Worm (Caenorhabditis elegans) whole organism, L1 larva: ENCODE measurements around the gene gcy-5.
A peak's percentile ranks its signal among the peaks of the same experiment; 100 is the strongest.

Source experiments
- C04F5.9 ChIP-seq: sonication (generic microtip); optimal IDR thresholded peaks from 2 replicates; lab custom pipeline; 2016; ENCODE audit warnings: missing genetic modification characterization, missing compliant biosample characterization
- Y116A8C.19 ChIP-seq: sonication (generic microtip); optimal IDR thresholded peaks from 2 replicates; lab custom pipeline; 2016; ENCODE audit warnings: missing compliant biosample characterization, missing genetic modification characterization, borderline replicate concordance
- aha-1 ChIP-seq: fragments of 150-350 bp; optimal IDR thresholded peaks from 2 replicates; lab custom pipeline; 2014; ENCODE audit warnings: missing biosample characterization, missing genetic modification characterization
- alr-1 ChIP-seq: fragments of 200-800 bp; sonication (Bioruptor generic); optimal IDR thresholded peaks from 2 replicates; lab custom pipeline; 2018; ENCODE audit warnings: borderline replicate concordance, mild to moderate bottlenecking, missing genetic modification characterization, missing compliant biosample characterization
- aly-2 ChIP-seq: fragments of 150-350 bp; optimal IDR thresholded peaks from 2 replicates; lab custom pipeline; 2014; ENCODE audit warnings: missing biosample characterization, missing genetic modification characterization
- ama-1 ChIP-seq: fragments of 150-350 bp; optimal IDR thresholded peaks from 2 replicates; lab custom pipeline; 2014
- ceh-63 ChIP-seq: fragments of 200-800 bp; sonication (Bioruptor generic); optimal IDR thresholded peaks from 2 replicates; lab custom pipeline; 2018; ENCODE audit warnings: mild to moderate bottlenecking, missing genetic modification characterization, missing compliant biosample characterization
- ceh-82 ChIP-seq, 3 experiments: fragments of 150-350 bp in 1 of 3; sonication (generic microtip) in 2 of 3; optimal IDR thresholded peaks; 2 replicates each; lab custom pipeline; 2014 to 2017; ENCODE audit warnings: missing biosample characterization in 3 of 3, missing genetic modification characterization in 3 of 3
- dpl-1 ChIP-seq, 3 experiments: fragments of 150-350 bp in 2 of 3; sonication (generic microtip) in 1 of 3; optimal IDR thresholded peaks; 2 replicates each; lab custom pipeline; 2014 to 2017; ENCODE audit warnings: missing biosample characterization in 3 of 3, missing genetic modification characterization in 3 of 3, missing genetic modification reagents in 3 of 3
- dsc-1 ChIP-seq: sonication (generic microtip); optimal IDR thresholded peaks from 2 replicates; lab custom pipeline; 2016; ENCODE audit warnings: mild to moderate bottlenecking, missing genetic modification characterization, missing compliant biosample characterization
- efl-1 ChIP-seq, 4 experiments: fragments of 150-350 bp; optimal IDR thresholded peaks in 3 of 4; peaks in 1 of 4; 1 replicate in 1 of 4; 2 replicates in 3 of 4; lab custom pipeline; 2014; ENCODE audit warnings: missing biosample characterization in 2 of 4, missing genetic modification characterization in 2 of 4, missing genetic modification reagents in 2 of 4
- efl-3 ChIP-seq: fragments of 200-800 bp; sonication (Bioruptor generic); optimal IDR thresholded peaks from 2 replicates; lab custom pipeline; 2018; ENCODE audit warnings: mild to moderate bottlenecking, missing genetic modification characterization, missing compliant biosample characterization
- egl-13 ChIP-seq: sonication (generic microtip); optimal IDR thresholded peaks from 2 replicates; lab custom pipeline; 2016; ENCODE audit warnings: missing genotype, missing genetic modification reagents, missing genetic modification characterization, missing compliant biosample characterization
- egl-27 ChIP-seq, 2 experiments: fragments of 150-350 bp in 1 of 2; sonication (generic microtip); optimal IDR thresholded peaks; 3 replicates each; lab custom pipeline; 2017 to 2018; ENCODE audit warnings: missing biosample characterization in 2 of 2, missing genetic modification characterization in 2 of 2, missing genetic modification reagents in 2 of 2
- elt-3 ChIP-seq, 6 experiments: fragments of 150-350 bp in 1 of 6; sonication (generic microtip); optimal IDR thresholded peaks; 2 replicates each; lab custom pipeline; 2017 to 2018; ENCODE audit warnings: missing biosample characterization in 6 of 6, missing genetic modification characterization in 6 of 6, inconsistent platforms in 1 of 6
- fkh-4 ChIP-seq: sonication (generic microtip); optimal IDR thresholded peaks from 2 replicates; lab custom pipeline; 2016; ENCODE audit warnings: missing compliant biosample characterization, missing genetic modification characterization, borderline replicate concordance
- fkh-8 ChIP-seq: sonication (generic microtip); optimal IDR thresholded peaks from 2 replicates; lab custom pipeline; 2016; ENCODE audit warnings: mild to moderate bottlenecking, missing genetic modification characterization, missing compliant biosample characterization
- fos-1 ChIP-seq: fragments of 150-350 bp; optimal IDR thresholded peaks from 2 replicates; lab custom pipeline; 2014; ENCODE audit warnings: missing biosample characterization, missing genetic modification characterization
- grh-1 ChIP-seq: fragments of 200-800 bp; sonication (Bioruptor generic); IDR thresholded peaks from 2 replicates; pipeline ENCODE4 v1.3.6; 2022; ENCODE audit warnings: missing genetic modification reagents, missing genetic modification characterization, missing compliant biosample characterization
- hlh-4 ChIP-seq: sonication (generic microtip); optimal IDR thresholded peaks from 2 replicates; lab custom pipeline; 2016; ENCODE audit warnings: mild to moderate bottlenecking, missing genetic modification characterization, missing compliant biosample characterization
- isw-1 ChIP-seq: fragments of 200-800 bp; sonication (Bioruptor generic); IDR thresholded peaks from 2 replicates; pipeline ENCODE4 v1.3.6; 2022; ENCODE audit warnings: missing genetic modification characterization, missing compliant biosample characterization
- jun-1 ChIP-seq: fragments of 150-350 bp; optimal IDR thresholded peaks from 2 replicates; lab custom pipeline; 2014; ENCODE audit warnings: missing biosample characterization, missing genetic modification reagents, missing genetic modification characterization
- lin-15B ChIP-seq: fragments of 150-350 bp; sonication (generic microtip); optimal IDR thresholded peaks from 3 replicates; lab custom pipeline; 2014; ENCODE audit warnings: missing biosample characterization, missing genetic modification characterization
- lin-35 ChIP-seq, 2 experiments: fragments of 150-350 bp; optimal IDR thresholded peaks; 2 replicates each; lab custom pipeline; 2014; ENCODE audit warnings: missing biosample characterization in 2 of 2, missing genetic modification characterization in 2 of 2, missing genetic modification reagents in 2 of 2
- lin-39 ChIP-seq: fragments of 150-350 bp; optimal IDR thresholded peaks from 2 replicates; lab custom pipeline; 2014; ENCODE audit warnings: missing biosample characterization, missing genetic modification reagents, missing genetic modification characterization
- lir-3 ChIP-seq: sonication (generic microtip); optimal IDR thresholded peaks from 2 replicates; lab custom pipeline; 2016; ENCODE audit warnings: mild to moderate bottlenecking, missing genetic modification characterization, moderate library complexity, missing compliant biosample characterization; ENCODE audit not compliant: poor library complexity
- mab-9 ChIP-seq: fragments of 200-800 bp; sonication (Bioruptor generic); IDR thresholded peaks from 2 replicates; pipeline ENCODE4 v1.3.6; 2022; ENCODE audit warnings: missing genetic modification reagents, missing genetic modification characterization, missing compliant biosample characterization
- mef-2 ChIP-seq: fragments of 150-350 bp; optimal IDR thresholded peaks from 2 replicates; lab custom pipeline; 2014; ENCODE audit warnings: missing biosample characterization, missing genetic modification characterization
- mep-1 ChIP-seq: fragments of 150-350 bp; optimal IDR thresholded peaks from 2 replicates; lab custom pipeline; 2014; ENCODE audit warnings: missing biosample characterization, missing genetic modification characterization
- nhr-12 ChIP-seq: sonication (generic microtip); optimal IDR thresholded peaks from 2 replicates; lab custom pipeline; 2017; ENCODE audit warnings: missing biosample characterization, missing genetic modification characterization
- nhr-20 ChIP-seq: sonication (generic microtip); optimal IDR thresholded peaks from 2 replicates; lab custom pipeline; 2016; ENCODE audit warnings: mild to moderate bottlenecking, missing genetic modification characterization, missing compliant biosample characterization
- nhr-237 ChIP-seq: fragments of 150-350 bp; optimal IDR thresholded peaks from 2 replicates; lab custom pipeline; 2014; ENCODE audit warnings: missing biosample characterization, missing genetic modification characterization
- nhr-28 ChIP-seq: fragments of 150-350 bp; optimal IDR thresholded peaks from 2 replicates; lab custom pipeline; 2014; ENCODE audit warnings: missing biosample characterization, missing genetic modification characterization
- nhr-71 ChIP-seq: sonication (generic microtip); optimal IDR thresholded peaks from 2 replicates; lab custom pipeline; 2016; ENCODE audit warnings: mild to moderate bottlenecking, missing genetic modification characterization, moderate library complexity, missing compliant biosample characterization
- nhr-84 ChIP-seq: sonication (generic microtip); optimal IDR thresholded peaks from 2 replicates; lab custom pipeline; 2017; ENCODE audit warnings: missing biosample characterization, missing genetic modification characterization
- pax-3 ChIP-seq: fragments of 200-800 bp; sonication (Bioruptor generic); optimal IDR thresholded peaks from 2 replicates; lab custom pipeline; 2018; ENCODE audit warnings: mild to moderate bottlenecking, missing genetic modification characterization, moderate library complexity, missing compliant biosample characterization
- pqm-1 ChIP-seq: sonication (generic microtip); optimal IDR thresholded peaks from 3 replicates; lab custom pipeline; 2017; ENCODE audit warnings: missing biosample characterization, missing genetic modification characterization
- rnt-1 ChIP-seq: sonication (generic microtip); optimal IDR thresholded peaks from 2 replicates; lab custom pipeline; 2016; ENCODE audit warnings: mild to moderate bottlenecking, missing genetic modification characterization, moderate library complexity, missing compliant biosample characterization
- sptf-1 ChIP-seq: fragments of 150-350 bp; optimal IDR thresholded peaks from 2 replicates; lab custom pipeline; 2014; ENCODE audit warnings: missing biosample characterization, missing genetic modification characterization
- swsn-7 ChIP-seq: sonication (generic microtip); optimal IDR thresholded peaks from 2 replicates; lab custom pipeline; 2016; ENCODE audit warnings: missing genetic modification characterization, missing compliant biosample characterization
- tlp-1 ChIP-seq: fragments of 150-350 bp; optimal IDR thresholded peaks from 2 replicates; lab custom pipeline; 2014; ENCODE audit warnings: missing biosample characterization, missing genetic modification characterization
- unc-130 ChIP-seq: fragments of 150-350 bp; optimal IDR thresholded peaks from 2 replicates; lab custom pipeline; 2017; ENCODE audit warnings: missing biosample characterization, missing genetic modification characterization, inconsistent platforms
- unc-30 ChIP-seq: sonication (generic microtip); optimal IDR thresholded peaks from 2 replicates; lab custom pipeline; 2017; ENCODE audit warnings: missing biosample characterization, missing genetic modification characterization
- unc-86 ChIP-seq: sonication (generic microtip); optimal IDR thresholded peaks from 2 replicates; lab custom pipeline; 2016; ENCODE audit warnings: missing genetic modification characterization, missing compliant biosample characterization
- xbp-1 ChIP-seq: sonication (generic microtip); optimal IDR thresholded peaks from 2 replicates; lab custom pipeline; 2016; ENCODE audit warnings: missing genetic modification characterization, missing compliant biosample characterization
- zag-1 ChIP-seq: fragments of 150-350 bp; optimal IDR thresholded peaks from 2 replicates; lab custom pipeline; 2014; ENCODE audit warnings: missing biosample characterization, missing genetic modification characterization
- zip-4 ChIP-seq: fragments of 200-800 bp; sonication (Bioruptor generic); optimal IDR thresholded peaks from 2 replicates; lab custom pipeline; 2018; ENCODE audit warnings: mild to moderate bottlenecking, missing genetic modification characterization, moderate library complexity, missing compliant biosample characterization

The gcy-5 gene

DNA sequence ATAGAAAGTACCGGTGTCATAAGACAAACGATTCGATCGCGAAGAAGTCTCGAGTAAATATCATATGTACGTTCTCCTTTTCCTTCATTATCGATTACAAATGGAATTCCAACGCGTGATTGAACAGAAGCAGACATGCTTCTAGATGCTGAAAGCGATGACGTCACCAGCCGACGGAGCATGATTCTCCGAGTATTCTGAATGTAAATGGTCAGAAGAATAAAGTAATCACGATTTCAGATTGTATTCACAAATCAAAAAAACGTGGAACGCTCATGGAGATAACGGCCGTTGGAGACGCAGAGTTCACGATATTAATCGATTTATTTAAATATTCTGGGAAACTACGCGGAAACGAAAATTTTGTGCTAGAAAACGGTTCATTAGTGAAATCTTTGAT is 13.4 kb downstream of the gcy-5 start, which contains the start of gene clpp-1 (continued):
- TF ChIP-seq sptf-1 (tag; lab: Kevin White, UChicago) (no peak), lin-39 (tag; lab: Kevin White, UChicago) (no peak), mab-9 (no peak), mep-1 (tag; lab: Kevin White, UChicago) (no peak), unc-30 (tag; lab: Kevin White, UChicago) (no peak), grh-1 (GFP tag; lab: Robert Waterston, UW) (0 out of 2 replicates have a peak, but pooled peaks have one; percentile 9), zag-1 (no peak), tlp-1 (tag; lab: Kevin White, UChicago) (no peak), lin-35 (GFP tag; optimal IDR thresholded peaks at IDR 0.05; lab: Kevin White, UChicago) (peak in 1 of 2 experiments; percentile 42), rnt-1 (no peak), C04F5.9 (tag; lab: Kevin White, UChicago) (no peak), Y116A8C.19 (tag; lab: Kevin White, UChicago) (no peak), fos-1 (no peak), efl-3 (GFP tag; lab: Kevin White, UChicago) (no peak), pax-3 (tag; lab: Kevin White, UChicago) (no peak), swsn-7 (tag; lab: Kevin White, UChicago) (peak; percentile 11), ceh-82 (tag; optimal IDR thresholded peaks at IDR 0.05; lab: Kevin White, UChicago) (no peak), ceh-63 (GFP tag; lab: Kevin White, UChicago) (no peak), unc-130 (tag; lab: Kevin White, UChicago) (no peak), isw-1 (GFP tag; lab: Robert Waterston, UW) (no peak), aha-1 (tag; lab: Kevin White, UChicago) (no peak), nhr-20 (tag; lab: Kevin White, UChicago) (no peak), nhr-84 (tag; lab: Kevin White, UChicago) (no peak), lir-3 (tag; lab: Kevin White, UChicago) (no peak), dpl-1 (GFP tag; optimal IDR thresholded peaks at IDR 0.05; lab: Kevin White, UChicago) (no peak), hlh-4 (tag; lab: Kevin White, UChicago) (no peak), egl-27 (tag; optimal IDR thresholded peaks at IDR 0.05; lab: Kevin White, UChicago) (no peak), pqm-1 (no peak), nhr-71 (tag; lab: Kevin White, UChicago) (peak; percentile 42), elt-3 (tag; optimal IDR thresholded peaks at IDR 0.05; lab: Kevin White, UChicago) (no peak), nhr-28 (no peak), egl-13 (no peak), unc-86 (tag; lab: Kevin White, UChicago) (no peak), dsc-1 (tag; lab: Kevin White, UChicago) (no peak), lin-15B (tag; lab: Kevin White, UChicago) (no peak), aly-2 (tag; lab: Kevin White, UChicago) (no peak), alr-1 (tag; lab: Kevin White, UChicago) (no peak), nhr-12 (tag; lab: Kevin White, UChicago) (no peak), fkh-4 (tag; lab: Kevin White, UChicago) (no peak), jun-1 (tag; lab: Kevin White, UChicago) (no peak), efl-1 (optimal IDR thresholded peaks at IDR 0.05; lab: Kevin White, UChicago) (peak in 1 of 2 experiments; percentile 8), efl-1 (GFP tag; optimal IDR thresholded peaks at IDR 0.05 in 1 of 2; lab: Kevin White, UChicago) (peak in 1 of 2 experiments; percentile 84), fkh-8 (peak; percentile 28), xbp-1 (no peak), ama-1 (lab: Kevin White, UChicago) (peak; percentile 20), zip-4 (no peak), mef-2 (tag; lab: Kevin White, UChicago) (no peak), nhr-237 (no peak)
